Fruit fly (Drosophila melanogaster) whole organism, embryonic: ENCODE data around the gene Mocs1.
A peak's percentile ranks its signal among the peaks of the same experiment; 100 is the strongest.

Experiments used
- ATbp ChIP-seq: fragments of 200-800 bp; sonication (Bioruptor generic); optimal IDR thresholded peaks from 2 replicates; lab custom pipeline; 2017; ENCODE audit warnings: missing biosample characterization, mild to moderate bottlenecking, missing genetic modification characterization, missing genetic modification reagents
- Atf6 ChIP-seq: fragments of 200-800 bp; sonication (Bioruptor generic); IDR thresholded peaks from 2 replicates; pipeline ENCODE4 v1.3.6; 2022; ENCODE audit warnings: missing biosample characterization, missing genetic modification characterization
- Awh ChIP-seq: fragments of 200-800 bp; sonication (Bioruptor generic); IDR thresholded peaks from 2 replicates; pipeline ENCODE4, ENCODE4 v1.3.6; 2022; ENCODE audit warnings: missing biosample characterization, missing genetic modification characterization
- B-H2 ChIP-seq: fragments of 200-800 bp; sonication (Bioruptor generic); optimal IDR thresholded peaks from 2 replicates; lab custom pipeline; 2018; ENCODE audit warnings: missing biosample characterization, mild to moderate bottlenecking, missing genetic modification characterization
- BtbVII ChIP-seq: fragments of 200-800 bp; sonication (Bioruptor generic); optimal IDR thresholded peaks from 3 replicates; lab custom pipeline; 2017; ENCODE audit warnings: missing biosample characterization, mild to moderate bottlenecking, missing genetic modification characterization
- C15 ChIP-seq: fragments of 200-800 bp; sonication (Bioruptor generic); IDR thresholded peaks from 3 replicates; pipeline ENCODE4 v1.3.6; 2022; ENCODE audit warnings: missing biosample characterization, missing genetic modification characterization
- CG10209 ChIP-seq: fragments of 200-800 bp; sonication (Bioruptor generic); optimal IDR thresholded peaks from 3 replicates; lab custom pipeline; 2017; ENCODE audit warnings: missing biosample characterization, mild to moderate bottlenecking, missing genetic modification characterization, missing genetic modification reagents
- CG10959 ChIP-seq: fragments of 200-800 bp; sonication (Bioruptor generic); IDR thresholded peaks from 2 replicates; pipeline ENCODE4 v1.3.6; 2022; ENCODE audit warnings: missing biosample characterization, missing genetic modification characterization
- CG12071 ChIP-seq: fragments of 200-800 bp; sonication (Bioruptor generic); optimal IDR thresholded peaks from 3 replicates; lab custom pipeline; 2018; ENCODE audit warnings: missing biosample characterization, mild to moderate bottlenecking, missing genetic modification characterization
- CG12104 ChIP-seq: fragments of 200-800 bp; sonication (Bioruptor generic); optimal IDR thresholded peaks from 3 replicates; lab custom pipeline; 2016; ENCODE audit warnings: missing biosample characterization, missing genetic modification characterization
- CG1233 ChIP-seq: fragments of 200-800 bp; sonication (Bioruptor generic); optimal IDR thresholded peaks from 4 replicates; lab custom pipeline; 2018; ENCODE audit warnings: missing biosample characterization, mild to moderate bottlenecking, missing genetic modification characterization
- CG12659 ChIP-seq: fragments of 200-800 bp; sonication (Bioruptor generic); optimal IDR thresholded peaks from 3 replicates; lab custom pipeline; 2017; ENCODE audit warnings: mild to moderate bottlenecking, missing biosample characterization, missing genetic modification reagents, missing genetic modification characterization
- CG14860 ChIP-seq: fragments of 200-800 bp; sonication (Bioruptor generic); IDR thresholded peaks from 3 replicates; pipeline ENCODE4 v1.3.6; 2022; ENCODE audit warnings: missing biosample characterization, missing genetic modification characterization; ENCODE audit not compliant: partially characterized antibody
- CG15011 ChIP-seq: fragments of 200-800 bp; sonication (Bioruptor generic); optimal IDR thresholded peaks from 3 replicates; lab custom pipeline; 2018; ENCODE audit warnings: missing biosample characterization, mild to moderate bottlenecking, missing genetic modification characterization
- CG1647 ChIP-seq: fragments of 200-800 bp; sonication (Bioruptor generic); optimal IDR thresholded peaks from 3 replicates; lab custom pipeline; 2016; ENCODE audit warnings: missing biosample characterization, missing genetic modification characterization
- CG17361 ChIP-seq: fragments of 200-800 bp; sonication (Bioruptor generic); IDR thresholded peaks from 3 replicates; pipeline ENCODE4 v1.3.6; 2022; ENCODE audit warnings: missing biosample characterization, missing genetic modification characterization
- CG18599 ChIP-seq: fragments of 200-800 bp; sonication (Bioruptor generic); optimal IDR thresholded peaks from 3 replicates; lab custom pipeline; 2017; ENCODE audit warnings: missing biosample characterization, missing genetic modification characterization, mild to moderate bottlenecking, moderate library complexity, missing genetic modification reagents
- CG18619 ChIP-seq: fragments of 200-800 bp; sonication (Bioruptor generic); optimal IDR thresholded peaks from 3 replicates; lab custom pipeline; 2017; ENCODE audit warnings: missing biosample characterization, mild to moderate bottlenecking, missing genetic modification characterization
- CG2116 ChIP-seq: fragments of 200-800 bp; sonication (Bioruptor generic); optimal IDR thresholded peaks from 3 replicates; lab custom pipeline; 2018; ENCODE audit warnings: missing biosample characterization, mild to moderate bottlenecking, missing genetic modification characterization
- CG2678 ChIP-seq: fragments of 200-800 bp; sonication (Bioruptor generic); optimal IDR thresholded peaks from 3 replicates; lab custom pipeline; 2019; ENCODE audit warnings: missing biosample characterization, mild to moderate bottlenecking, missing genetic modification characterization, moderate library complexity
- CG30403 ChIP-seq: fragments of 200-800 bp; sonication (Bioruptor generic); optimal IDR thresholded peaks from 3 replicates; lab custom pipeline; 2016; ENCODE audit warnings: missing biosample characterization, missing genetic modification characterization
- CG31365 ChIP-seq: fragments of 200-800 bp; sonication (Bioruptor generic); optimal IDR thresholded peaks from 2 replicates; lab custom pipeline; 2018; ENCODE audit warnings: missing biosample characterization, mild to moderate bottlenecking, missing genetic modification characterization
- CG3281 ChIP-seq: fragments of 200-800 bp; sonication (Bioruptor generic); optimal IDR thresholded peaks from 3 replicates; lab custom pipeline; 2017; ENCODE audit warnings: missing biosample characterization, mild to moderate bottlenecking, missing genetic modification characterization
- CG3407 ChIP-seq: fragments of 200-800 bp; sonication (Bioruptor generic); optimal IDR thresholded peaks from 2 replicates; lab custom pipeline; 2018; ENCODE audit warnings: missing biosample characterization, mild to moderate bottlenecking, missing genetic modification characterization
- CG4328 ChIP-seq: fragments of 200-800 bp; sonication (Bioruptor generic); optimal IDR thresholded peaks from 3 replicates; lab custom pipeline; 2017; ENCODE audit warnings: missing biosample characterization, missing genetic modification reagents, missing genetic modification characterization
- CG4617 ChIP-seq: fragments of 200-800 bp; sonication (Bioruptor generic); optimal IDR thresholded peaks from 3 replicates; lab custom pipeline; 2016; ENCODE audit warnings: missing biosample characterization, missing genetic modification characterization, borderline replicate concordance
- CG7786 ChIP-seq: fragments of 200-800 bp; sonication (Bioruptor generic); optimal IDR thresholded peaks from 2 replicates; lab custom pipeline; 2016; ENCODE audit warnings: missing biosample characterization, missing genetic modification characterization
- CG7839 ChIP-seq: fragments of 200-800 bp; sonication (Bioruptor generic); optimal IDR thresholded peaks from 3 replicates; lab custom pipeline; 2018; ENCODE audit warnings: missing biosample characterization, mild to moderate bottlenecking, missing genetic modification characterization, moderate library complexity
- CG8089 ChIP-seq: fragments of 200-800 bp; sonication (Bioruptor generic); optimal IDR thresholded peaks from 3 replicates; lab custom pipeline; 2016; ENCODE audit warnings: missing biosample characterization, missing genetic modification characterization
- CG8290 ChIP-seq, 3 experiments: fragments of 200-800 bp; sonication (Bioruptor generic); optimal IDR thresholded peaks; 2 replicates each; lab custom pipeline; 2016 to 2019; ENCODE audit warnings: missing biosample characterization in 3 of 3, missing genetic modification characterization in 3 of 3, mild to moderate bottlenecking in 2 of 3, moderate library complexity in 1 of 3
- CG8478 ChIP-seq: fragments of >200 bp; optimal IDR thresholded peaks from 2 replicates; lab custom pipeline; 2018
- CG9932 ChIP-seq: fragments of 200-800 bp; sonication (Bioruptor generic); IDR thresholded peaks from 2 replicates; pipeline ENCODE4 v1.3.6; 2022; ENCODE audit warnings: missing biosample characterization, missing genetic modification characterization
- CrebB ChIP-seq: fragments of 200-800 bp; sonication (Bioruptor generic); optimal IDR thresholded peaks from 3 replicates; lab custom pipeline; 2018; ENCODE audit warnings: missing biosample characterization, mild to moderate bottlenecking, missing genetic modification characterization
- GATAe ChIP-seq: fragments of 200-800 bp; sonication (Bioruptor generic); conservative IDR thresholded peaks from 2 replicates; pipeline ENCODE4 v1.3.6; 2022; ENCODE audit warnings: missing biosample characterization, missing genetic modification characterization
- HmgZ ChIP-seq: fragments of 200-800 bp; sonication (Bioruptor generic); optimal IDR thresholded peaks from 2 replicates; lab custom pipeline; 2018; ENCODE audit warnings: missing biosample characterization, mild to moderate bottlenecking, missing genetic modification characterization
- Nf-YC ChIP-seq: fragments of 200-800 bp; optimal IDR thresholded peaks from 3 replicates; lab custom pipeline; 2019; ENCODE audit warnings: missing biosample characterization, mild to moderate bottlenecking, missing genetic modification characterization, moderate library complexity
- Rfx ChIP-seq: fragments of 200-800 bp; sonication (Bioruptor generic); IDR thresholded peaks from 2 replicates; pipeline ENCODE4 v1.3.6; 2022; ENCODE audit warnings: missing biosample characterization, missing genetic modification characterization
- Sin3A ChIP-seq: fragments of >200 bp; optimal IDR thresholded peaks from 2 replicates; lab custom pipeline; 2018
- ac ChIP-seq: fragments of 200-800 bp; sonication (Bioruptor generic); optimal IDR thresholded peaks from 3 replicates; lab custom pipeline; 2017; ENCODE audit warnings: missing biosample characterization, mild to moderate bottlenecking, missing genetic modification characterization
- ato ChIP-seq: fragments of 200-800 bp; sonication (Bioruptor generic); IDR thresholded peaks from 2 replicates; pipeline ENCODE4 v1.3.6; 2022; ENCODE audit warnings: missing biosample characterization, missing genetic modification characterization; ENCODE audit not compliant: partially characterized antibody
- caup ChIP-seq: fragments of 200-800 bp; sonication (Bioruptor generic); optimal IDR thresholded peaks from 3 replicates; lab custom pipeline; 2017; ENCODE audit warnings: missing biosample characterization, mild to moderate bottlenecking, missing genetic modification characterization, moderate library complexity; ENCODE audit not compliant: severe bottlenecking
- crp ChIP-seq, 2 experiments: fragments of 200-800 bp; sonication (Bioruptor generic); optimal IDR thresholded peaks; 2 replicates in 1 of 2; 3 replicates in 1 of 2; lab custom pipeline; 2017; ENCODE audit warnings: missing biosample characterization in 2 of 2, missing genetic modification characterization in 2 of 2, mild to moderate bottlenecking in 1 of 2, moderate library complexity in 1 of 2
- dimm ChIP-seq: fragments of 200-800 bp; sonication (Bioruptor generic); IDR thresholded peaks from 2 replicates; pipeline ENCODE4 v1.3.6; 2022; ENCODE audit warnings: missing biosample characterization, missing genetic modification characterization
- dpn ChIP-seq, 2 experiments: fragments of 200-800 bp; sonication (Bioruptor generic); optimal IDR thresholded peaks; 3 replicates each; lab custom pipeline; 2016; ENCODE audit warnings: missing biosample characterization in 2 of 2, missing genetic modification characterization in 2 of 2
- emc ChIP-seq: fragments of 200-800 bp; sonication (Bioruptor generic); optimal IDR thresholded peaks from 2 replicates; lab custom pipeline; 2016; ENCODE audit warnings: missing biosample characterization, missing genetic modification characterization
- exex ChIP-seq: fragments of 200-800 bp; sonication (Bioruptor generic); optimal IDR thresholded peaks from 4 replicates; lab custom pipeline; 2018; ENCODE audit warnings: missing biosample characterization, mild to moderate bottlenecking, missing genetic modification characterization, moderate library complexity
- ftz-f1 ChIP-seq: fragments of 200-800 bp; sonication (Bioruptor generic); optimal IDR thresholded peaks from 2 replicates; lab custom pipeline; 2016; ENCODE audit warnings: missing biosample characterization, missing genetic modification characterization
- stwl ChIP-seq: fragments of 200-800 bp; sonication (Bioruptor generic); optimal IDR thresholded peaks from 3 replicates; lab custom pipeline; 2018; ENCODE audit warnings: missing biosample characterization, mild to moderate bottlenecking, missing genetic modification characterization, moderate library complexity
- tll ChIP-seq, 2 experiments: fragments of 200-800 bp in 1 of 2; fragments of >200 bp in 1 of 2; sonication (Bioruptor generic) in 1 of 2; optimal IDR thresholded peaks; 2 replicates each; lab custom pipeline; 2017 to 2019; ENCODE audit warnings: missing biosample characterization in 2 of 2, missing genetic modification characterization in 2 of 2, mild to moderate bottlenecking in 1 of 2, moderate library complexity in 1 of 2
- yki ChIP-seq: fragments of >200 bp; optimal IDR thresholded peaks from 3 replicates; lab custom pipeline; 2018
- zfh2 ChIP-seq: fragments of 200-800 bp; sonication (Bioruptor generic); optimal IDR thresholded peaks from 2 replicates; lab custom pipeline; 2016; ENCODE audit warnings: missing biosample characterization, missing genetic modification characterization

The Mocs1 gene

dm6 chr3L:11049414-11049813, 20.9 kb upstream of the Mocs1 start (continued):
- no peak for TF ChIP-seq tll (GFP tag; optimal IDR thresholded peaks at IDR 0.05; lab: Kevin White, UChicago)
- peak; percentile 23; the same call in 1 of the 2 replicates for TF ChIP-seq Awh (GFP tag; lab: Robert Waterston, UW)
- TF ChIP-seq CG10959 (GFP tag; lab: Robert Waterston, UW): no peak
- peak; percentile 11 for TF ChIP-seq HmgZ
- no peak for TF ChIP-seq stwl (tag; lab: Kevin White, UChicago)
- no peak for TF ChIP-seq CG14860 (GFP tag; lab: Robert Waterston, UW)
- TF ChIP-seq dpn (GFP tag; optimal IDR thresholded peaks at IDR 0.05; lab: Kevin White, UChicago): peak in 1 of 2 experiments; percentile 16
- TF ChIP-seq B-H2: peak; percentile 6
- no peak for TF ChIP-seq CG7786 (GFP tag; lab: Kevin White, UChicago)
- TF ChIP-seq CG1233 (GFP tag; lab: Kevin White, UChicago): peak; percentile 6
- TF ChIP-seq ATbp (GFP tag; lab: Kevin White, UChicago): peak; percentile 38
- no peak for TF ChIP-seq ftz-f1
- no peak for TF ChIP-seq CG2116 (GFP tag; lab: Kevin White, UChicago)
- TF ChIP-seq exex (tag; lab: Kevin White, UChicago): peak; percentile 91
- peak; percentile 6 for TF ChIP-seq CG7839 (tag; lab: Kevin White, UChicago)
- TF ChIP-seq CG3281: peak; percentile 64
- TF ChIP-seq CG18599: peak; percentile 81
- TF ChIP-seq BtbVII (GFP tag; lab: Kevin White, UChicago): peak; percentile 38
- peak; percentile 59 for TF ChIP-seq CG2678 (tag; lab: Kevin White, UChicago)
- TF ChIP-seq CG30403 (GFP tag; lab: Kevin White, UChicago): no peak
- no peak for TF ChIP-seq dimm (GFP tag; lab: Robert Waterston, UW)
- no peak for TF ChIP-seq ato (GFP tag; lab: Robert Waterston, UW)
- TF ChIP-seq CG17361 (GFP tag; lab: Robert Waterston, UW): no peak
- TF ChIP-seq ac (GFP tag; lab: Kevin White, UChicago): no peak
- peak; percentile 70 for TF ChIP-seq caup (GFP tag; lab: Kevin White, UChicago)
- TF ChIP-seq CG8478: no peak
- TF ChIP-seq CG8089 (GFP tag; lab: Kevin White, UChicago): no peak
- TF ChIP-seq CG31365 (tag; lab: Kevin White, UChicago): peak; percentile 51
- peak; percentile 24 for TF ChIP-seq CG12659
- no peak for TF ChIP-seq C15
- peak; percentile 61 for TF ChIP-seq CrebB
- no peak for TF ChIP-seq Sin3A (lab: Kevin White, UChicago)
- no peak for TF ChIP-seq yki
- TF ChIP-seq CG4617 (GFP tag; lab: Kevin White, UChicago): no peak
- TF ChIP-seq Nf-YC (tag; lab: Kevin White, UChicago): peak; percentile 51
- peak; percentile 37 for TF ChIP-seq CG4328 (GFP tag; lab: Kevin White, UChicago)
- peak; percentile 43; the same call in 1 of the 2 replicates for TF ChIP-seq Atf6 (GFP tag; lab: Robert Waterston, UW)
- peak; percentile 32 for TF ChIP-seq CG15011 (GFP tag; lab: Kevin White, UChicago)
- no peak for TF ChIP-seq crp (GFP tag; optimal IDR thresholded peaks at IDR 0.05; lab: Kevin White, UChicago)
- no peak for TF ChIP-seq CG18619 (GFP tag; lab: Kevin White, UChicago)
- no peak for TF ChIP-seq CG8290 (GFP tag; optimal IDR thresholded peaks at IDR 0.05; lab: Kevin White, UChicago)
- peak in 1 of 2 experiments; percentile 76 for TF ChIP-seq CG8290 (tag; optimal IDR thresholded peaks at IDR 0.05; lab: Kevin White, UChicago)
- no peak for TF ChIP-seq CG12104 (GFP tag; lab: Kevin White, UChicago)
- peak; percentile 31; the same call in 1 of the 2 replicates for TF ChIP-seq Rfx
- TF ChIP-seq CG10209 (GFP tag; lab: Kevin White, UChicago): peak; percentile 29
- TF ChIP-seq CG9932 (GFP tag; lab: Robert Waterston, UW): no peak
- TF ChIP-seq CG12071 (GFP tag; lab: Kevin White, UChicago): peak; percentile 81
- no peak for TF ChIP-seq CG3407 (GFP tag; lab: Kevin White, UChicago)
- no peak for TF ChIP-seq GATAe (GFP tag; lab: Robert Waterston, UW)
- TF ChIP-seq CG1647: no peak
- no peak for TF ChIP-seq emc (GFP tag; lab: Kevin White, UChicago)
- TF ChIP-seq zfh2 (GFP tag; lab: Kevin White, UChicago): no peak
